Worm (Caenorhabditis elegans): ENCODE data around the gene ZK550.2.
A peak's percentile ranks its signal among the peaks of the same experiment; 100 is the strongest.

The ZK550.2 gene

DNA sequence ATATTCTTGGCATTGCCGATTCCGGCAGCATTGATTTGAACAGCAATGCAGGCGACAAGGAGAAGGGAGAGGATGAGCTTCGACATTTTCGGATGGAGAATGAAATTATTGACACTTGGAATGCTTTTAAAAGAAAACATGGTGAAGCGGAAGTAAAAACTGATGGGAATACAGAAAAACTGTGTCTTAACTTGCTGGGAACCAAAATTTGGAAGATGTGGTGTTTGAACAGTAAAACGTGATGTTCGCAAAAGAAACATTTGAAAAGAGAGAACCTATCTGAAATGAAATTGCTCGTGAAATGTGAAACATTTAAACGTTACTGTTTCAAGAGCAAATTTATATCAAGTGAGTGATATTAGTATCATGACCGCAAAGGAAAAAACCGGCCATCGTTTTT, 19.3 kb downstream of the ZK550.2 start, which contains the start of gene F26D10.13:
TSS of gene F26D10.13 (minus strand) at position 101 of the 400 bp plus-strand sequence.
- TF ChIP-seq bed-3 (GFP tag; optimal IDR thresholded peaks at IDR 0.05): no peak
- TF ChIP-seq elt-1 (tag; optimal IDR thresholded peaks at IDR 0.05; ENCODE audit: borderline replicate concordance, insufficient read depth): no peak
- TF ChIP-seq unc-39 (tag; optimal IDR thresholded peaks at IDR 0.05): no peak
- TF ChIP-seq ceh-43 (GFP tag; optimal IDR thresholded peaks at IDR 0.05): no peak
- TF ChIP-seq nhr-237 (tag; optimal IDR thresholded peaks at IDR 0.05): no peak
- TF ChIP-seq mls-2 (tag; optimal IDR thresholded peaks at IDR 0.05): no peak
- no peak for TF ChIP-seq mep-1 (tag; optimal IDR thresholded peaks at IDR 0.05)
- TF ChIP-seq ces-1 (GFP tag; optimal IDR thresholded peaks at IDR 0.05): no peak
- TF ChIP-seq ceh-83 (GFP tag; optimal IDR thresholded peaks at IDR 0.05): no peak
- no peak for TF ChIP-seq ceh-39 (tag; optimal IDR thresholded peaks at IDR 0.05)
- no peak for TF ChIP-seq lsy-2 (tag; optimal IDR thresholded peaks at IDR 0.05)

DNA sequence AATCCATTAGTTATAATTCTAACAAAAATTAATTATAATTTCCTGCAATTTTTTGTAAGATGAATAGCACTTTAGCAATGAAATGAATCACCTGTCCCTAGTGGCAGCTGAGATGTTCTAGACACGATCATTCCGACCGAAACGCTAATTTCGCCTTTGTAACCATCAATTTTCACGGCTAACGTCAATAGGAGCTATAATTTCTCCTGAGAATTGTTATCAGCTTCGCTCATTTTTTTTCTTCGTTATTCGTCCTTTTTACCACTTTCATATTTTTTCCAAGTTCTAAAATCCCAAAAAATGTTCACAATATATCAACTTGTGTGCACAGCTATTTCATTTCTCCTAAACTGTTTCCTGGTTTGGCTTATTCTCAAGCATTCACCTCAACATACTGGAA, 19.9 kb downstream of the ZK550.2 start, which contains the start of gene str-187:
TSS of gene str-187 (plus strand) at position 301 of the 400 bp plus-strand sequence.
- TF ChIP-seq ztf-11 (tag; optimal IDR thresholded peaks at IDR 0.05) (no peak), ceh-39 (tag; optimal IDR thresholded peaks at IDR 0.05) (no peak), sptf-1 (tag; optimal IDR thresholded peaks at IDR 0.05) (no peak), ces-1 (GFP tag; optimal IDR thresholded peaks at IDR 0.05) (no peak), tbx-8 (GFP tag; optimal IDR thresholded peaks at IDR 0.05) (no peak), blmp-1 (tag; optimal IDR thresholded peaks at IDR 0.05) (no peak), cnd-1 (tag; optimal IDR thresholded peaks at IDR 0.05) (no peak), ceh-43 (GFP tag; optimal IDR thresholded peaks at IDR 0.05) (no peak), zip-8 (tag; optimal IDR thresholded peaks at IDR 0.05) (no peak), ham-2 (GFP tag; optimal IDR thresholded peaks at IDR 0.05) (no peak), pha-4 (tag; optimal IDR thresholded peaks at IDR 0.05) (no peak), lsy-2 (tag; optimal IDR thresholded peaks at IDR 0.05) (no peak), lin-32 (GFP tag; optimal IDR thresholded peaks at IDR 0.05) (no peak), nhr-2 (tag; optimal IDR thresholded peaks at IDR 0.05) (no peak), ceh-83 (GFP tag; optimal IDR thresholded peaks at IDR 0.05) (no peak), nhr-76 (tag; optimal IDR thresholded peaks at IDR 0.05) (no peak), mep-1 (tag; optimal IDR thresholded peaks at IDR 0.05) (no peak), bed-3 (GFP tag; optimal IDR thresholded peaks at IDR 0.05) (no peak), unc-120 (tag; optimal IDR thresholded peaks at IDR 0.05; ENCODE audit: poor library complexity, severe bottlenecking) (no peak), snpc-4 (tag; optimal IDR thresholded peaks at IDR 0.05) (no peak)

DNA sequence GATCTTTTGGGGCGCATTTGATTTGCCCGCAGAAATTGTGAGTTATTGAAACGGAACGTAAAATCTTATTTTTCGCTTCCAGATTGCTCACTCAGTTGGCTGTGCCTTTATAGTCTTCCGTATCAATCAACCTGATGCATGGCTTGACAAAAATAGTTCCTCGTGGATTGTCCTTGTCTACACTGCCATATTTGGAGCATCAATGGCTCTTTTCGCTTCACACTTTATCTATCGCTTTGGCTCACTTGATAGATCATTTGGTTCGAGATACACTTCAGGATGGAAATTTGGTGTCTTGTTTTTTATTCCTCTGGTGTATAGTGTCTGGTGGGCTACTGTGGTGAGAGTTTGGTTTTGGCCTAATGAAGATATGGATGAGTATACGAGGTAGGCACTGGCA, 20.3 kb downstream of the ZK550.2 start:
- no peak for TF ChIP-seq mls-2 (tag; optimal IDR thresholded peaks at IDR 0.05)

DNA sequence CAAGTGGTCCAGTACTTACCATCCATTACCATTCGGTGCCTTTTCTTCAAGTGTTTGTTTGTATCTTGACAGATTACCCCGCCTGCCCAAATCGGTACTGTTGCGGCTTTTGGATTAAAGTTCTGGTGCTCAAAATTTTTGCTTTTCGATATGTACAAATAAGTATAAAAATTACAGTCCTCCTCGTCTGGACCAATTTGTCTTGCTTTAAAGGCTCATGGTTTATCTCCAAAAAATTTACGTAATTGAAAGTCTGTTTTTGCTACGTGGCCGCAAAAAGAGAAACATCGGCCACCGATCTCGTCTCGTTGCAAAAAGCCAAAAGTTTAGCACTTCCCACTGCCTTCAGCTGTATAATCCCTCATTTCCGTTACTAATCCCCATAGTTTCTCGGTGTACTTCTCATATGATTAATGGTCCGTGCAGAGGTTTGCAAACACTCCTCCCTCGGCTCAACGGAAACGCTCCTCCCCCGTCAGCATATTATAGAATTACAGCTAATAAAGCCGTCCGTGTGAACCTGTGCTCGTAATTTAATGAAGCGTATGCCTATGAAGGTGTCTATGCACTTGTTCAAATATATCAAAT, 22.0 kb downstream of the ZK550.2 start:
- TF ChIP-seq nhr-2 (tag; optimal IDR thresholded peaks at IDR 0.05) (peak; percentile 2), ces-1 (GFP tag; optimal IDR thresholded peaks at IDR 0.05) (peak; percentile 44), mab-5 (tag; optimal IDR thresholded peaks at IDR 0.05) (no peak), lsy-2 (tag; optimal IDR thresholded peaks at IDR 0.05) (no peak), M03D4.4 (tag; optimal IDR thresholded peaks at IDR 0.05) (no peak)

DNA sequence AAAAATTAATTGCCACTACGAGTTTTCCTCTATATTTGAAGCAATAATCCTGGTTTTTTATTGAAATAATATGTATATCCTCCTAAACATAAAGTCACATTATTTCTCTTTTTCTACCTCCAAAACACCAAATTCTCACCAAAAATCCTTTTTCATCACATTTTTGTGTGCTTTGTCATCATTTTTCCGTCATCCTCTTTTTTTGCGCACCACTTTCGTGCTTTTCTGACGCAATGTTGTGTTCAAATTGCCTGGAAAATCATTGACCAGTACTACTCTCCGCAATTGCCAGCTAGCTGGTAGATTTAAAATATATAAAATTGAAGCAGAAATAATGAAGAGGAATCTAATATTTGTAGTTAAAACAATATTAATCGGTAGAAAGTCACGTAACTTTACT, 22.7 kb downstream of the ZK550.2 start:
- no peak for TF ChIP-seq lsy-2 (tag; optimal IDR thresholded peaks at IDR 0.05)
- no peak for TF ChIP-seq ceh-43 (GFP tag; optimal IDR thresholded peaks at IDR 0.05)
- no peak for TF ChIP-seq nhr-12 (tag; optimal IDR thresholded peaks at IDR 0.05)
- TF ChIP-seq pha-4 (tag; optimal IDR thresholded peaks at IDR 0.05): no peak
- TF ChIP-seq mab-5 (tag; optimal IDR thresholded peaks at IDR 0.05): no peak
- no peak for TF ChIP-seq unc-120 (tag; optimal IDR thresholded peaks at IDR 0.05; ENCODE audit: poor library complexity, severe bottlenecking)
- no peak for TF ChIP-seq unc-39 (tag; optimal IDR thresholded peaks at IDR 0.05)
- no peak for TF ChIP-seq nhr-76 (tag; optimal IDR thresholded peaks at IDR 0.05)

DNA sequence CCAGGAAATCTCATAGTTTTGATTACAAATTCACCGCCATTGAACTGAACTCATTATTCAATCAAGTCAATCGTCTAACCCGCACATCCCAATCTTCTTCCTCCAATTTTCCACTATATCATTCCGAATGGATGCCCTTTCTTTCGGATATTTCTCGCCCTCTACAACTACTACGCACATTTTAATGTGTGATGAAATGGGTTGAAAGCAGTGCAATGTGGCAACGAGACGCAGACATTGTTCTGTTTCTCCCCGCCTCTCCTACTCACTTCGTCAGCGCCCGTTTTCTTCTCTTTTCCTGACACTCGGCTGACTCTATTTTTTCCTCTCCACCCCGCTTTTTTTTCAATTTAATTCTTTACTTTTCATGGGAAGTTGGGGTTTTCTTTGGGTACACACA, 23.2 kb downstream of the ZK550.2 start:
- TF ChIP-seq snpc-4 (tag; optimal IDR thresholded peaks at IDR 0.05) (no peak), elt-1 (tag; optimal IDR thresholded peaks at IDR 0.05; ENCODE audit: borderline replicate concordance, insufficient read depth) (no peak), nhr-12 (tag; optimal IDR thresholded peaks at IDR 0.05) (no peak), nhr-76 (tag; optimal IDR thresholded peaks at IDR 0.05) (no peak), blmp-1 (tag; optimal IDR thresholded peaks at IDR 0.05) (peak; percentile 8), sptf-1 (tag; optimal IDR thresholded peaks at IDR 0.05) (no peak), ceh-39 (tag; optimal IDR thresholded peaks at IDR 0.05) (no peak), tbx-8 (GFP tag; optimal IDR thresholded peaks at IDR 0.05) (no peak), nhr-237 (tag; optimal IDR thresholded peaks at IDR 0.05) (peak; percentile 3), lsy-2 (tag; optimal IDR thresholded peaks at IDR 0.05) (peak; percentile 14), cnd-1 (tag; optimal IDR thresholded peaks at IDR 0.05) (peak; percentile 5), drap-1 (GFP tag; optimal IDR thresholded peaks at IDR 0.05) (no peak), mab-5 (tag; optimal IDR thresholded peaks at IDR 0.05) (peak; percentile 48), ceh-83 (GFP tag; optimal IDR thresholded peaks at IDR 0.05) (no peak), M03D4.4 (tag; optimal IDR thresholded peaks at IDR 0.05) (no peak), unc-120 (tag; optimal IDR thresholded peaks at IDR 0.05; ENCODE audit: poor library complexity, severe bottlenecking) (peak; percentile 57), lin-32 (GFP tag; optimal IDR thresholded peaks at IDR 0.05) (no peak), zip-8 (tag; optimal IDR thresholded peaks at IDR 0.05) (no peak), ham-2 (GFP tag; optimal IDR thresholded peaks at IDR 0.05) (no peak), unc-62 (GFP tag; optimal IDR thresholded peaks at IDR 0.05) (peak; percentile 78), lin-13 (tag; optimal IDR thresholded peaks at IDR 0.05) (no peak), nhr-28 (tag; optimal IDR thresholded peaks at IDR 0.05) (no peak), bed-3 (GFP tag; optimal IDR thresholded peaks at IDR 0.05) (no peak), nhr-2 (tag; optimal IDR thresholded peaks at IDR 0.05) (no peak), ceh-43 (GFP tag; optimal IDR thresholded peaks at IDR 0.05) (no peak), mls-2 (tag; optimal IDR thresholded peaks at IDR 0.05) (peak; percentile 13), mep-1 (tag; optimal IDR thresholded peaks at IDR 0.05) (no peak), unc-39 (tag; optimal IDR thresholded peaks at IDR 0.05) (no peak), ces-1 (GFP tag; optimal IDR thresholded peaks at IDR 0.05) (peak; percentile 93), sem-2 (GFP tag; optimal IDR thresholded peaks at IDR 0.05) (no peak), hlh-1 (tag; optimal IDR thresholded peaks at IDR 0.05) (peak; percentile 51)

All from whole organism, mixed stage, embryonic.